Worm (Caenorhabditis elegans): ENCODE data around the gene acr-17.

ce11 chrV:2573881-2574280 lies 34.6 kb upstream of the acr-17 start, which contains the start of gene nhr-290:
- TF ChIP-seq ZK546.5 (tag; optimal IDR thresholded peaks at IDR 0.05): no peak
- no peak for TF ChIP-seq egl-27 (tag; optimal IDR thresholded peaks at IDR 0.05)
- no peak for TF ChIP-seq nhr-77 (tag; optimal IDR thresholded peaks at IDR 0.05)
- no peak for TF ChIP-seq lin-11 (tag; optimal IDR thresholded peaks at IDR 0.05)
- TF ChIP-seq nhr-25 (tag; optimal IDR thresholded peaks at IDR 0.05): no peak
